Worm (Caenorhabditis elegans): ENCODE data around the gene math-45.
"Not testable (repeated sequence)": the region's sequence is repeated elsewhere in the genome, so short reads cannot be mapped to it uniquely, and the experiment has no call there.

- not testable (repeated sequence) for TF ChIP-seq tbx-37 (GFP tag; conservative IDR thresholded peaks at IDR 0.05); flt-1 (GFP tag; IDR thresholded peaks at IDR 0.05); tra-4 (tag; optimal IDR thresholded peaks at IDR 0.05); hnd-1 (tag; optimal IDR thresholded peaks at IDR 0.05); hmg-4 (GFP tag; optimal IDR thresholded peaks at IDR 0.05)
Observed at ce11 chrII:1543182-1543581, 25.9 kb upstream of the math-45 start, which contains the start of gene K05F6.4.
